Fruit fly (Drosophila melanogaster) whole organism, embryonic: ENCODE results near the gene Mocs2B.
"Not testable (repeated sequence)": the region's sequence is repeated elsewhere in the genome, so short reads cannot be mapped to it uniquely, and the experiment has no call there.

ENCODE experiments used
- Ada2b ChIP-seq: fragments of 200-800 bp; sonication (Bioruptor generic); IDR thresholded peaks from 2 replicates; pipeline ENCODE4 v1.3.6; 2022; ENCODE audit warnings: missing biosample characterization, missing genetic modification characterization
- BtbVII ChIP-seq: fragments of 200-800 bp; sonication (Bioruptor generic); optimal IDR thresholded peaks from 3 replicates; lab custom pipeline; 2017; ENCODE audit warnings: missing biosample characterization, mild to moderate bottlenecking, missing genetic modification characterization
- CG10431 ChIP-seq: fragments of 200-800 bp; sonication (Bioruptor generic); optimal IDR thresholded peaks from 3 replicates; lab custom pipeline; 2018; ENCODE audit warnings: missing biosample characterization, mild to moderate bottlenecking, missing genetic modification characterization
- CG11696 ChIP-seq: fragments of 200-800 bp; sonication (Bioruptor generic); IDR thresholded peaks from 2 replicates; pipeline ENCODE4 v1.3.6; 2022; ENCODE audit warnings: missing biosample characterization, missing genetic modification characterization
- CG12104 ChIP-seq: fragments of 200-800 bp; sonication (Bioruptor generic); optimal IDR thresholded peaks from 3 replicates; lab custom pipeline; 2016; ENCODE audit warnings: missing biosample characterization, missing genetic modification characterization
- CG12391 ChIP-seq: fragments of 200-800 bp; sonication (Bioruptor generic); optimal IDR thresholded peaks from 3 replicates; lab custom pipeline; 2018; ENCODE audit warnings: missing biosample characterization, mild to moderate bottlenecking, missing genetic modification characterization, moderate library complexity
- CG13296 ChIP-seq: fragments of 200-800 bp; sonication (Bioruptor generic); optimal IDR thresholded peaks from 3 replicates; lab custom pipeline; 2018; ENCODE audit warnings: missing biosample characterization, mild to moderate bottlenecking, missing genetic modification characterization
- CG13624 ChIP-seq: fragments of 200-800 bp; sonication (Bioruptor generic); optimal IDR thresholded peaks from 2 replicates; lab custom pipeline; 2016; ENCODE audit warnings: missing biosample characterization, missing genetic modification characterization
- CG15514 ChIP-seq: fragments of 200-800 bp; sonication (Bioruptor generic); optimal IDR thresholded peaks from 3 replicates; lab custom pipeline; 2017; ENCODE audit warnings: missing biosample characterization, missing genetic modification characterization, mild to moderate bottlenecking, moderate library complexity, missing genetic modification reagents
- CG17328 ChIP-seq: fragments of 200-800 bp; sonication (Bioruptor generic); IDR thresholded peaks from 2 replicates; pipeline ENCODE4 v1.3.6; 2022; ENCODE audit warnings: missing biosample characterization, missing genetic modification characterization
- CG17361 ChIP-seq: fragments of 200-800 bp; sonication (Bioruptor generic); IDR thresholded peaks from 3 replicates; pipeline ENCODE4 v1.3.6; 2022; ENCODE audit warnings: missing biosample characterization, missing genetic modification characterization
- CG17829 ChIP-seq: fragments of 200-800 bp; optimal IDR thresholded peaks from 2 replicates; lab custom pipeline; 2019; ENCODE audit warnings: missing biosample characterization, mild to moderate bottlenecking, missing genetic modification characterization, moderate library complexity
- CG2116 ChIP-seq: fragments of 200-800 bp; sonication (Bioruptor generic); optimal IDR thresholded peaks from 3 replicates; lab custom pipeline; 2018; ENCODE audit warnings: missing biosample characterization, mild to moderate bottlenecking, missing genetic modification characterization
- CG2712 ChIP-seq: fragments of 200-800 bp; optimal IDR thresholded peaks from 3 replicates; lab custom pipeline; 2019; ENCODE audit warnings: missing biosample characterization, mild to moderate bottlenecking, missing genetic modification characterization, moderate library complexity
- CG34376 ChIP-seq: fragments of 200-800 bp; sonication (Bioruptor generic); optimal IDR thresholded peaks from 2 replicates; lab custom pipeline; 2018; ENCODE audit warnings: missing biosample characterization, mild to moderate bottlenecking, missing genetic modification characterization
- CG42726 ChIP-seq: fragments of 200-800 bp; sonication (Bioruptor generic); IDR thresholded peaks from 2 replicates; pipeline ENCODE4 v1.3.6; 2022; ENCODE audit warnings: missing biosample characterization, missing genetic modification characterization; ENCODE audit not compliant: partially characterized antibody
- CG6272 ChIP-seq: fragments of 200-800 bp; sonication (Bioruptor generic); IDR thresholded peaks from 2 replicates; pipeline ENCODE4 v1.3.6; 2022; ENCODE audit warnings: missing biosample characterization, missing genetic modification characterization
- CG6813 ChIP-seq: fragments of 200-800 bp; sonication (Bioruptor generic); optimal IDR thresholded peaks from 2 replicates; lab custom pipeline; 2017; ENCODE audit warnings: missing biosample characterization, missing genetic modification characterization, mild to moderate bottlenecking, moderate library complexity, missing genetic modification reagents
- CG7963 ChIP-seq: fragments of 200-800 bp; sonication (Bioruptor generic); IDR thresholded peaks from 3 replicates; pipeline ENCODE4 v1.3.6; 2022; ENCODE audit warnings: missing biosample characterization, missing genetic modification characterization; ENCODE audit not compliant: partially characterized antibody
- CG7987 ChIP-seq: fragments of 200-800 bp; sonication (Bioruptor generic); optimal IDR thresholded peaks from 2 replicates; lab custom pipeline; 2018; ENCODE audit warnings: missing biosample characterization, mild to moderate bottlenecking, missing genetic modification characterization, moderate library complexity
- CG8089 ChIP-seq: fragments of 200-800 bp; sonication (Bioruptor generic); optimal IDR thresholded peaks from 3 replicates; lab custom pipeline; 2016; ENCODE audit warnings: missing biosample characterization, missing genetic modification characterization
- Ets97D ChIP-seq: fragments of 200-800 bp; sonication (Bioruptor generic); optimal IDR thresholded peaks from 3 replicates; lab custom pipeline; 2016; ENCODE audit warnings: missing biosample characterization, missing genetic modification characterization
- Fer1 ChIP-seq: fragments of 200-800 bp; sonication (Bioruptor generic); optimal IDR thresholded peaks from 2 replicates; lab custom pipeline; 2017; ENCODE audit warnings: missing biosample characterization, mild to moderate bottlenecking, missing genetic modification characterization
- HLH3B ChIP-seq: fragments of 200-800 bp; sonication (Bioruptor generic); IDR thresholded peaks from 2 replicates; pipeline ENCODE4 v1.3.6; 2022; ENCODE audit warnings: missing biosample characterization, missing genetic modification characterization
- HLHmδ ChIP-seq: fragments of 200-800 bp; sonication (Bioruptor generic); optimal IDR thresholded peaks from 2 replicates; lab custom pipeline; 2018; ENCODE audit warnings: missing biosample characterization, mild to moderate bottlenecking, missing genetic modification characterization, moderate library complexity
- Hr3 ChIP-seq: fragments of 200-800 bp; sonication (Bioruptor generic); optimal IDR thresholded peaks from 3 replicates; lab custom pipeline; 2016; ENCODE audit warnings: missing biosample characterization, missing genetic modification characterization
- Hsf ChIP-seq: fragments of 200-800 bp; sonication (Bioruptor generic); optimal IDR thresholded peaks from 3 replicates; lab custom pipeline; 2016; ENCODE audit warnings: missing biosample characterization, missing genetic modification characterization
- Jarid2 ChIP-seq: fragments of 200-800 bp; sonication (Bioruptor generic); optimal IDR thresholded peaks from 3 replicates; lab custom pipeline; 2017; ENCODE audit warnings: mild to moderate bottlenecking, missing biosample characterization, missing genetic modification reagents, missing genetic modification characterization
- NC2β ChIP-seq: fragments of 200-800 bp; sonication (Bioruptor generic); optimal IDR thresholded peaks from 2 replicates; lab custom pipeline; 2016; ENCODE audit warnings: missing biosample characterization, missing genetic modification characterization
- NfI ChIP-seq: fragments of 200-800 bp; sonication (Bioruptor generic); optimal IDR thresholded peaks from 3 replicates; lab custom pipeline; 2018; ENCODE audit warnings: missing biosample characterization, mild to moderate bottlenecking, missing genetic modification characterization, moderate library complexity
- Sox100B ChIP-seq: fragments of 200-800 bp; sonication (Bioruptor generic); optimal IDR thresholded peaks from 3 replicates; lab custom pipeline; 2018; ENCODE audit warnings: missing biosample characterization, mild to moderate bottlenecking, missing genetic modification characterization
- bbx ChIP-seq: fragments of 200-800 bp; sonication (Bioruptor generic); IDR thresholded peaks from 2 replicates; pipeline ENCODE4 v1.3.6; 2022; ENCODE audit warnings: missing biosample characterization, missing genetic modification characterization; ENCODE audit not compliant: partially characterized antibody
- chm ChIP-seq: fragments of 200-800 bp; sonication (Bioruptor generic); IDR thresholded peaks from 2 replicates; pipeline ENCODE4 v1.3.6; 2022; ENCODE audit warnings: missing biosample characterization, missing genetic modification characterization
- dpn ChIP-seq, 2 experiments: fragments of 200-800 bp; sonication (Bioruptor generic); optimal IDR thresholded peaks; 3 replicates each; lab custom pipeline; 2016; ENCODE audit warnings: missing biosample characterization in 2 of 2, missing genetic modification characterization in 2 of 2
- dysf ChIP-seq: fragments of 200-800 bp; sonication (Bioruptor generic); IDR thresholded peaks from 3 replicates; pipeline ENCODE4 v1.3.6; 2022; ENCODE audit warnings: missing biosample characterization, missing genetic modification characterization
- gce ChIP-seq: fragments of 200-800 bp; sonication (Bioruptor generic); IDR thresholded peaks from 3 replicates; pipeline ENCODE4 v1.3.6; 2022; ENCODE audit warnings: missing biosample characterization, missing genetic modification characterization
- gsb ChIP-seq: fragments of 200-800 bp; sonication (Bioruptor generic); IDR thresholded peaks from 2 replicates; pipeline ENCODE4 v1.3.6; 2022; ENCODE audit warnings: missing biosample characterization, missing genetic modification characterization
- ham ChIP-seq: fragments of 200-800 bp; sonication (Bioruptor generic); IDR thresholded peaks from 2 replicates; pipeline ENCODE4 v1.3.6; 2022; ENCODE audit warnings: missing biosample characterization, missing genetic modification characterization
- klu ChIP-seq: fragments of 200-800 bp; sonication (Bioruptor generic); IDR thresholded peaks from 2 replicates; pipeline ENCODE4 v1.3.6; 2022; ENCODE audit warnings: missing biosample characterization, missing genetic modification characterization
- nom ChIP-seq: fragments of 200-800 bp; sonication (Bioruptor generic); optimal IDR thresholded peaks from 2 replicates; lab custom pipeline; 2017; ENCODE audit warnings: missing biosample characterization, missing genetic modification characterization, mild to moderate bottlenecking, moderate library complexity, missing genetic modification reagents
- onecut ChIP-seq: fragments of 200-800 bp; sonication (Bioruptor generic); IDR thresholded peaks from 2 replicates; pipeline ENCODE4 v1.3.6; 2022; ENCODE audit warnings: missing biosample characterization, missing genetic modification characterization
- pan ChIP-seq, 4 experiments: fragments of >200 bp in 3 of 4; fragments of 200-800 bp in 1 of 4; sonication (Bioruptor generic) in 1 of 4; optimal IDR thresholded peaks in 3 of 4; IDR thresholded peaks in 1 of 4; 2 replicates each; pipeline versions ENCODE4 v1.3.6 to Lab custom; 2017 to 2022; ENCODE audit warnings: missing biosample characterization in 2 of 4, missing genetic modification characterization in 2 of 4, mixed read lengths in 1 of 4
- pfk ChIP-seq: fragments of 200-800 bp; sonication (Bioruptor generic); optimal IDR thresholded peaks from 2 replicates; lab custom pipeline; 2018; ENCODE audit warnings: missing biosample characterization, mild to moderate bottlenecking, missing genetic modification characterization, moderate library complexity
- tgo ChIP-seq: fragments of 200-800 bp; sonication (Bioruptor generic); IDR thresholded peaks from 3 replicates; pipeline ENCODE4 v1.3.6; 2022; ENCODE audit warnings: missing biosample characterization, missing genetic modification characterization
- tin ChIP-seq: fragments of 200-800 bp; sonication (Bioruptor generic); optimal IDR thresholded peaks from 3 replicates; lab custom pipeline; 2016; ENCODE audit warnings: missing biosample characterization, missing genetic modification characterization
- tna ChIP-seq: fragments of 200-800 bp; sonication (Bioruptor generic); IDR thresholded peaks from 2 replicates; pipeline ENCODE4 v1.3.6; 2022; ENCODE audit warnings: missing biosample characterization, missing genetic modification characterization; ENCODE audit not compliant: partially characterized antibody
- wdn ChIP-seq: fragments of 200-800 bp; sonication (Bioruptor generic); IDR thresholded peaks from 2 replicates; pipeline ENCODE4 v1.3.6; 2022; ENCODE audit warnings: missing biosample characterization, missing genetic modification characterization
- zen ChIP-seq: fragments of 200-800 bp; sonication (Bioruptor generic); optimal IDR thresholded peaks from 3 replicates; lab custom pipeline; 2018; ENCODE audit warnings: missing biosample characterization, mild to moderate bottlenecking, missing genetic modification characterization, moderate library complexity
- zfh2 ChIP-seq: fragments of 200-800 bp; sonication (Bioruptor generic); optimal IDR thresholded peaks from 2 replicates; lab custom pipeline; 2016; ENCODE audit warnings: missing biosample characterization, missing genetic modification characterization

Mocs2B gene

dm6 chr3R:25123262-25123661, 3.9 kb downstream of the Mocs2B start, which contains the start of gene vig2 (continued):
- peak; percentile 26 for TF ChIP-seq nom (GFP tag; lab: Kevin White, UChicago)
- peak; percentile 12 for TF ChIP-seq Hsf
- TF ChIP-seq CG7963 (GFP tag; lab: Robert Waterston, UW): peak; percentile 91
- peak; percentile 70 for TF ChIP-seq HLH3B (GFP tag; lab: Robert Waterston, UW)
- peak; percentile 78 for TF ChIP-seq zen
- TF ChIP-seq Hr3 (GFP tag; lab: Kevin White, UChicago): peak; percentile 3
- peak; percentile 93 for TF ChIP-seq chm (GFP tag; lab: Robert Waterston, UW)
- TF ChIP-seq CG6813 (GFP tag; lab: Kevin White, UChicago): peak; percentile 59
- TF ChIP-seq CG17361: peak; percentile 67; the same call in 2 of the 3 replicates
- TF ChIP-seq onecut: peak; percentile 84
- TF ChIP-seq CG6272 (GFP tag; lab: Robert Waterston, UW): peak; percentile 80
- TF ChIP-seq CG2116 (GFP tag; lab: Kevin White, UChicago): peak; percentile 50
- TF ChIP-seq HLHmδ: peak; percentile 72
- peak; percentile 54 for TF ChIP-seq CG12104 (GFP tag; lab: Kevin White, UChicago)
- peak; percentile 60; the same call in 1 of the 2 replicates for TF ChIP-seq CG11696 (GFP tag; lab: Robert Waterston, UW)
- TF ChIP-seq Jarid2 (GFP tag; lab: Kevin White, UChicago): peak; percentile 23
- TF ChIP-seq Ada2b (GFP tag; lab: Robert Waterston, UW): peak; percentile 29; the same call in 1 of the 2 replicates
- TF ChIP-seq tgo (GFP tag; lab: Robert Waterston, UW): peak; percentile 53
- peak; percentile 71; the same call in 2 of the 3 replicates for TF ChIP-seq dysf (GFP tag; lab: Robert Waterston, UW)
- TF ChIP-seq CG13624 (GFP tag; lab: Kevin White, UChicago): peak; percentile 18
- peak; percentile 3 for TF ChIP-seq BtbVII
- TF ChIP-seq tna: peak; percentile 74
- peak; percentile 10 for TF ChIP-seq zfh2
- TF ChIP-seq CG15514 (GFP tag; lab: Kevin White, UChicago): peak; percentile 46
- TF ChIP-seq NfI: peak; percentile 81
- peak; percentile 98 for TF ChIP-seq Ets97D (GFP tag; lab: Kevin White, UChicago)
- peak; percentile 57 for TF ChIP-seq CG34376 (GFP tag; lab: Kevin White, UChicago)
- peak; percentile 84 for TF ChIP-seq CG17328 (GFP tag; lab: Robert Waterston, UW)
- peak; percentile 22 for TF ChIP-seq NC2β
- TF ChIP-seq gsb (GFP tag; lab: Robert Waterston, UW): peak; percentile 49; the same call in 1 of the 2 replicates
- peak; percentile 61 for TF ChIP-seq CG7987 (GFP tag; lab: Kevin White, UChicago)
- TF ChIP-seq pfk (GFP tag; lab: Kevin White, UChicago): peak; percentile 29
- TF ChIP-seq CG2712 (tag; lab: Kevin White, UChicago): peak; percentile 15
- TF ChIP-seq ham: peak; percentile 68; the same call in 1 of the 2 replicates
- peak; percentile 54 for TF ChIP-seq CG10431
- TF ChIP-seq CG42726: peak; percentile 92
- peak; percentile 13 for TF ChIP-seq Fer1
- TF ChIP-seq bbx: peak; percentile 92
- TF ChIP-seq klu (GFP tag; lab: Robert Waterston, UW): 0 out of 2 replicates have a peak, but pooled peaks have one; percentile 38
- peak; percentile 3 for TF ChIP-seq tin (GFP tag; lab: Kevin White, UChicago)
- peak; percentile 56 for TF ChIP-seq CG13296
- TF ChIP-seq CG17829: peak; percentile 3
- not testable (repeated sequence) for TF ChIP-seq pan (optimal IDR thresholded peaks at IDR 0.05; lab: Kevin White, UChicago)
- peak in 1 of 2 experiments; percentile 80 for TF ChIP-seq pan (GFP tag; optimal IDR thresholded peaks at IDR 0.05 in 1 of 2, IDR thresholded peaks at IDR 0.05 in 1 of 2)
- peak; percentile 39 for TF ChIP-seq Sox100B (GFP tag; lab: Kevin White, UChicago)
- peak; percentile 27 for TF ChIP-seq CG12391 (tag; lab: Kevin White, UChicago)
- peak; percentile 75; the same call in 2 of the 3 replicates for TF ChIP-seq gce (GFP tag; lab: Robert Waterston, UW)
- peak in 1 of 2 experiments; percentile 41 for TF ChIP-seq dpn (GFP tag; optimal IDR thresholded peaks at IDR 0.05; lab: Kevin White, UChicago)
- peak; percentile 21 for TF ChIP-seq CG8089
- TF ChIP-seq wdn: peak; percentile 51; the same call in 1 of the 2 replicates
